Worm (Caenorhabditis elegans) whole organism, L4/young adult: ENCODE data around the gene F21C10.18.

ENCODE experiments used
- W03F9.2 ChIP-seq: fragments of 150-350 bp; optimal IDR thresholded peaks from 2 replicates; lab custom pipeline; 2014; ENCODE audit warnings: missing biosample characterization, missing genetic modification characterization
- dao-5 ChIP-seq: sonication (generic microtip); optimal IDR thresholded peaks from 2 replicates; lab custom pipeline; 2016; ENCODE audit warnings: missing genotype, missing genetic modification characterization, moderate library complexity, missing compliant biosample characterization
- him-1 ChIP-seq: sonication (generic microtip); optimal IDR thresholded peaks from 2 replicates; lab custom pipeline; 2016; ENCODE audit warnings: missing genotype, missing genetic modification reagents, missing genetic modification characterization, missing compliant biosample characterization

DNA sequence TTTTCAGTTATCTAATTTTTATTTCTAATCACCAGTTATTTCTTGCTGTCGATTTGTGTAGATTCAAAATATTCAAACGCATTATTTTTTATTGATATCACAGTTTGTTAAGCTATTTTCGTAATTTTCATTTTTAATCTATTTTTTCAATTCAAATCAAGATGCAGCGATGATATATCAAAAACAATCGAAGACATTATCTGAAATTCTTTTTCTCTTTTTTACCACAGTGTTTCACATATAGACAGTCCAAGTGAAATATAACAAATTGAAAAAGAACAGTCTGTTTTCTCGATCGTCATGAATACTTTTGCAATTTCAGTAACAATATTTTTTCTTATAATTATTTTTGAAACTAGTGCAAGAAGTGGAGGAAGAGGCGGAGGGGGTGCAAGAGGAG is 17.0 kb downstream of the F21C10.18 start, which contains the start of gene F21C10.5:
- no peak for TF ChIP-seq him-1 (tag; lab: Kevin White, UChicago)
- no peak for TF ChIP-seq dao-5 (tag; lab: Kevin White, UChicago)
- no peak for TF ChIP-seq W03F9.2 (tag; lab: Kevin White, UChicago)
